Fruit fly (Drosophila melanogaster): ENCODE results near the gene CG32104.

The CG32104 gene

dm6 chr3L:12399171-12399570 lies at the start of gene CG32104:
CG32104 (minus strand) TSS chr3L:12399322.
- TF ChIP-seq CG8478 (optimal IDR thresholded peaks at IDR 0.05) = no peak
- TF ChIP-seq psq (optimal IDR thresholded peaks at IDR 0.05) = no peak
- TF ChIP-seq Dll (optimal IDR thresholded peaks at IDR 0.05) = no peak
- no peak for TF ChIP-seq pan (optimal IDR thresholded peaks at IDR 0.05)

dm6 chr3L:12447501-12447900 lies 48.4 kb upstream of the CG32104 start:
- TF ChIP-seq usp (GFP tag; optimal IDR thresholded peaks at IDR 0.05) = no peak
- no peak for TF ChIP-seq EcR (GFP tag; optimal IDR thresholded peaks at IDR 0.05)
- TF ChIP-seq pan (optimal IDR thresholded peaks at IDR 0.05) = no peak

dm6 chr3L:12447081-12447480 lies 48.0 kb upstream of the CG32104 start:
- TF ChIP-seq EcR (GFP tag; optimal IDR thresholded peaks at IDR 0.05) = no peak
- TF ChIP-seq Dll (optimal IDR thresholded peaks at IDR 0.05) = no peak
- TF ChIP-seq psq (optimal IDR thresholded peaks at IDR 0.05) = no peak
- no peak for TF ChIP-seq CG8478 (optimal IDR thresholded peaks at IDR 0.05)
- TF ChIP-seq usp (GFP tag; optimal IDR thresholded peaks at IDR 0.05) = no peak
- no peak for TF ChIP-seq pan (optimal IDR thresholded peaks at IDR 0.05)

dm6 chr3L:12444040-12444439 lies 44.9 kb upstream of the CG32104 start:
- TF ChIP-seq psq (optimal IDR thresholded peaks at IDR 0.05) = no peak
- TF ChIP-seq usp (GFP tag; optimal IDR thresholded peaks at IDR 0.05) = no peak
- no peak for TF ChIP-seq EcR (GFP tag; optimal IDR thresholded peaks at IDR 0.05)
- no peak for TF ChIP-seq Dll (optimal IDR thresholded peaks at IDR 0.05)

- TF ChIP-seq pan (optimal IDR thresholded peaks at IDR 0.05) = no peak
Observed at dm6 chr3L:12442593-12442992, 43.5 kb upstream of the CG32104 start.

- TF ChIP-seq psq (optimal IDR thresholded peaks at IDR 0.05) (no peak), pan (optimal IDR thresholded peaks at IDR 0.05) (no peak), usp (GFP tag; optimal IDR thresholded peaks at IDR 0.05) (no peak), CG8478 (optimal IDR thresholded peaks at IDR 0.05) (peak; percentile 52), Dll (optimal IDR thresholded peaks at IDR 0.05) (no peak), EcR (GFP tag; optimal IDR thresholded peaks at IDR 0.05) (no peak)
Observed at dm6 chr3L:12434432-12434831, 35.3 kb upstream of the CG32104 start.

dm6 chr3L:12433710-12434109 lies 34.6 kb upstream of the CG32104 start:
- no peak for TF ChIP-seq psq (optimal IDR thresholded peaks at IDR 0.05)
- no peak for TF ChIP-seq pan (optimal IDR thresholded peaks at IDR 0.05)
- TF ChIP-seq usp (GFP tag; optimal IDR thresholded peaks at IDR 0.05) = no peak
- TF ChIP-seq CG8478 (optimal IDR thresholded peaks at IDR 0.05) = peak; percentile 81
- no peak for TF ChIP-seq EcR (GFP tag; optimal IDR thresholded peaks at IDR 0.05)
- TF ChIP-seq Dll (optimal IDR thresholded peaks at IDR 0.05) = peak; percentile 13

dm6 chr3L:12432392-12433012 lies 33.4 kb upstream of the CG32104 start, which contains the start of gene toe:
toe (minus strand) TSS chr3L:12432668.
- no peak for TF ChIP-seq EcR (GFP tag; optimal IDR thresholded peaks at IDR 0.05)
- no peak for TF ChIP-seq usp (GFP tag; optimal IDR thresholded peaks at IDR 0.05)
- TF ChIP-seq CG8478 (optimal IDR thresholded peaks at IDR 0.05) = no peak
- TF ChIP-seq Dll (optimal IDR thresholded peaks at IDR 0.05) = no peak
- no peak for TF ChIP-seq psq (optimal IDR thresholded peaks at IDR 0.05)
- TF ChIP-seq pan (optimal IDR thresholded peaks at IDR 0.05) = no peak

dm6 chr3L:12420437-12420836 lies 21.3 kb upstream of the CG32104 start:
- TF ChIP-seq pan (optimal IDR thresholded peaks at IDR 0.05) (no peak), usp (GFP tag; optimal IDR thresholded peaks at IDR 0.05) (no peak), psq (optimal IDR thresholded peaks at IDR 0.05) (no peak), Dll (optimal IDR thresholded peaks at IDR 0.05) (no peak), CG8478 (optimal IDR thresholded peaks at IDR 0.05) (no peak), EcR (GFP tag; optimal IDR thresholded peaks at IDR 0.05) (no peak)

- TF ChIP-seq EcR (GFP tag; optimal IDR thresholded peaks at IDR 0.05) (no peak), CG8478 (optimal IDR thresholded peaks at IDR 0.05) (no peak), psq (optimal IDR thresholded peaks at IDR 0.05) (no peak), Dll (optimal IDR thresholded peaks at IDR 0.05) (no peak), usp (GFP tag; optimal IDR thresholded peaks at IDR 0.05) (no peak), pan (optimal IDR thresholded peaks at IDR 0.05) (no peak)
Observed at dm6 chr3L:12417341-12417740, 18.2 kb upstream of the CG32104 start, which contains the start of gene ArfGAP1. ArfGAP1 (minus strand) TSS chr3L:12417580.

- TF ChIP-seq psq (optimal IDR thresholded peaks at IDR 0.05) (no peak), usp (GFP tag; optimal IDR thresholded peaks at IDR 0.05) (no peak), EcR (GFP tag; optimal IDR thresholded peaks at IDR 0.05) (no peak), pan (optimal IDR thresholded peaks at IDR 0.05) (no peak), CG8478 (optimal IDR thresholded peaks at IDR 0.05) (no peak), Dll (optimal IDR thresholded peaks at IDR 0.05) (no peak)
Observed at dm6 chr3L:12414189-12414964, 15.3 kb upstream of the CG32104 start, which contains the start of gene SCaMC. SCaMC (minus strand) TSS chr3L:12414842.

dm6 chr3L:12411214-12411685 lies 12.1 kb upstream of the CG32104 start:
- TF ChIP-seq Dll (optimal IDR thresholded peaks at IDR 0.05) (no peak), pan (optimal IDR thresholded peaks at IDR 0.05) (no peak), psq (optimal IDR thresholded peaks at IDR 0.05) (no peak), usp (GFP tag; optimal IDR thresholded peaks at IDR 0.05) (no peak), EcR (GFP tag; optimal IDR thresholded peaks at IDR 0.05) (no peak), CG8478 (optimal IDR thresholded peaks at IDR 0.05) (no peak)

All from whole organism.